Worm (Caenorhabditis elegans) whole organism, late embryonic: ENCODE data around the gene ced-13.

Experiments
- fkh-10 ChIP-seq: fragments of 150-350 bp; optimal IDR thresholded peaks from 2 replicates; lab custom pipeline; 2014; ENCODE audit warnings: missing biosample characterization, missing genetic modification reagents, missing genetic modification characterization
- pqm-1 ChIP-seq: sonication (generic microtip); optimal IDR thresholded peaks from 2 replicates; lab custom pipeline; 2016; ENCODE audit warnings: missing genetic modification characterization, missing compliant biosample characterization

DNA sequence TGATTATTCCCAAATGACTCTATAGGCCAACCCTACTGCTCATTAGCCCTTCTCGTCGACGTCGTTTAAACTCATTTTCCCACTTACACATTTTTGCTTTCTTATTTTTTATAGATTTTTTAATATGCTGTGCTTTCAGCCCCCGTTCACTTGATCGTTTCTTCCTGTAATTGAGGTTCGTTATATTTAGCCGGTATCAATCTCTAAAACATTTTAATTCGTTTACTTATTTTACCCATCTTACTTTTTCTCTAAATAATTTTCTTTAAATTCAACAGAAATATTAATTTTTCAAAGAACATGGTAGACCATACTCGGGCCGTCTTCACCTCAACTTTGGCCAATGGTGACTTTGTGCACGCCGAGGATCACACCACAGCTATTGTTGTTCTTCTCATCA, 42.2 kb upstream of the ced-13 start, which contains the start of gene F55E10.1:
- TF ChIP-seq pqm-1 (tag; lab: Kevin White, UChicago), result no peak
- TF ChIP-seq fkh-10 (GFP tag; lab: Kevin White, UChicago), result no peak
